Fruit fly (Drosophila melanogaster): ENCODE measurements around the gene Ndc1.

Gene Ndc1

dm6 chr3R:23958091-23958838 lies 34.1 kb downstream of the Ndc1 start, which contains the start of the genes GluProRS and AP-1sigma (continued):
- TF ChIP-seq Hr39 (optimal IDR thresholded peaks at IDR 0.05) (no peak), tll (GFP tag; optimal IDR thresholded peaks at IDR 0.05) (peak; percentile 21 to 76), pita (GFP tag; optimal IDR thresholded peaks at IDR 0.05) (no peak), Mrtf (GFP tag; IDR thresholded peaks at IDR 0.05) (peak; percentile 95), CG18011 (GFP tag; optimal IDR thresholded peaks at IDR 0.05) (peak; percentile 67), chn (GFP tag; optimal IDR thresholded peaks at IDR 0.05) (peak; percentile 90), crol (GFP tag; IDR thresholded peaks at IDR 0.05) (peak; percentile 66), CG33213 (GFP tag; optimal IDR thresholded peaks at IDR 0.05) (peak; percentile 79), CG1024 (GFP tag; IDR thresholded peaks at IDR 0.05) (peak; percentile 90), Myb (GFP tag; optimal IDR thresholded peaks at IDR 0.05) (peak; percentile 46), CG4617 (GFP tag; optimal IDR thresholded peaks at IDR 0.05; ENCODE audit: borderline replicate concordance) (peak; percentile 96), lab (GFP tag; optimal IDR thresholded peaks at IDR 0.05) (peak; percentile 92), CG11398 (GFP tag; optimal IDR thresholded peaks at IDR 0.05) (peak; percentile 28), CG6175 (GFP tag; IDR thresholded peaks at IDR 0.05) (peak; percentile 94), CG3281 (GFP tag; optimal IDR thresholded peaks at IDR 0.05) (peak; percentile 84), Ssrp (tag; optimal IDR thresholded peaks at IDR 0.05) (peak; percentile 87), CG8388 (GFP tag; optimal IDR thresholded peaks at IDR 0.05) (peak; percentile 83), CG10274 (GFP tag; optimal IDR thresholded peaks at IDR 0.05) (peak; percentile 56), CG11247 (GFP tag; IDR thresholded peaks at IDR 0.05) (peak; percentile 97), MBD-R2 (GFP tag; IDR thresholded peaks at IDR 0.05) (peak; percentile 95), vvl (GFP tag; IDR thresholded peaks at IDR 0.05) (peak; percentile 98), en (GFP tag; optimal IDR thresholded peaks at IDR 0.05) (peak; percentile 60), sr (GFP tag; IDR thresholded peaks at IDR 0.05) (peak; percentile 87), CG10209 (GFP tag; optimal IDR thresholded peaks at IDR 0.05) (peak; percentile 84), disco-r (GFP tag; optimal IDR thresholded peaks at IDR 0.05) (peak; percentile 42), pros (GFP tag; optimal IDR thresholded peaks at IDR 0.05) (no peak), CG17186 (GFP tag; optimal IDR thresholded peaks at IDR 0.05) (peak; percentile 58), z (GFP tag; IDR thresholded peaks at IDR 0.05) (0 out of 3 replicates have a peak, but pooled peaks have one; percentile 53), CG7271 (tag; optimal IDR thresholded peaks at IDR 0.05) (peak; percentile 63), Sry-β (GFP tag; optimal IDR thresholded peaks at IDR 0.05) (no peak), CG11560 (tag; IDR thresholded peaks at IDR 0.05) (peak; percentile 87), CG32767 (GFP tag; IDR thresholded peaks at IDR 0.05) (peak; percentile 89; the same call in 1 of the 2 replicates), HmgZ (tag; optimal IDR thresholded peaks at IDR 0.05) (peak; percentile 92), CG10654 (GFP tag; optimal IDR thresholded peaks at IDR 0.05) (peak; percentile 92), slp2 (GFP tag; optimal IDR thresholded peaks at IDR 0.05) (peak; percentile 62), Deaf1 (tag; optimal IDR thresholded peaks at IDR 0.05) (peak; percentile 65), CG1233 (GFP tag; optimal IDR thresholded peaks at IDR 0.05) (peak; percentile 83), Gsc (GFP tag; IDR thresholded peaks at IDR 0.05) (peak; percentile 93), phol (tag; optimal IDR thresholded peaks at IDR 0.05) (peak; percentile 94), CG1832 (GFP tag; optimal IDR thresholded peaks at IDR 0.05) (no peak), vnd (GFP tag; IDR thresholded peaks at IDR 0.05; ENCODE audit: partially characterized antibody) (peak; percentile 93), CG6689 (GFP tag; IDR thresholded peaks at IDR 0.05) (peak; percentile 94), Antp (GFP tag; optimal IDR thresholded peaks at IDR 0.05) (peak; percentile 74), Spps (tag; optimal IDR thresholded peaks at IDR 0.05) (peak; percentile 76), CG14667 (GFP tag; IDR thresholded peaks at IDR 0.05) (peak; percentile 97), cad (GFP tag; optimal IDR thresholded peaks at IDR 0.05) (no peak), CG10959 (GFP tag; IDR thresholded peaks at IDR 0.05) (peak; percentile 93), Nf-YB (GFP tag; optimal IDR thresholded peaks at IDR 0.05) (peak; percentile 65), Camta (GFP tag; optimal IDR thresholded peaks at IDR 0.05) (peak; percentile 80), CG6272 (GFP tag; IDR thresholded peaks at IDR 0.05) (peak; percentile 95)
